Worm (Caenorhabditis elegans): ENCODE measurements around the gene sra-9.

- TF ChIP-seq ztf-23 (GFP tag; IDR thresholded peaks at IDR 0.05) (no peak), T22C8.4 (GFP tag; IDR thresholded peaks at IDR 0.05) (no peak), cog-1 (tag; optimal IDR thresholded peaks at IDR 0.05) (no peak), ref-1 (GFP tag; conservative IDR thresholded peaks at IDR 0.05) (no peak)
These were observed 27.8 kb downstream of the sra-9 start, which contains the start of gene F35H8.4 for ce11 chrII:9559929-9560328.
